Fruit fly (Drosophila melanogaster) whole organism, wandering third instar larva: ENCODE data around the gene kmr.
A peak's percentile ranks its signal among the peaks of the same experiment; 100 is the strongest.

ENCODE experiments used
- Abd-B ChIP-seq: fragments of >200 bp; optimal IDR thresholded peaks from 2 replicates; lab custom pipeline; 2017; ENCODE audit warnings: missing biosample characterization, missing genetic modification characterization
- CG9705 ChIP-seq: fragments of 200-800 bp; sonication (Bioruptor generic); optimal IDR thresholded peaks from 2 replicates; lab custom pipeline; 2018; ENCODE audit warnings: missing biosample characterization, mild to moderate bottlenecking, missing genetic modification characterization
- CrebA ChIP-seq: fragments of 200-800 bp; sonication (Bioruptor generic); optimal IDR thresholded peaks from 2 replicates; lab custom pipeline; 2016; ENCODE audit warnings: missing biosample characterization, mild to moderate bottlenecking, missing genetic modification characterization, borderline replicate concordance
- Dfd ChIP-seq: fragments of >200 bp; optimal IDR thresholded peaks from 2 replicates; lab custom pipeline; 2017; ENCODE audit warnings: missing biosample characterization, missing genetic modification characterization
- Dif ChIP-seq: fragments of 200-275, 200-300 bp; sonication (Bioruptor generic); optimal IDR thresholded peaks from 2 replicates; lab custom pipeline; 2018; ENCODE audit warnings: missing biosample characterization, missing genetic modification characterization; ENCODE audit not compliant: partially characterized antibody
- GATAd ChIP-seq: sonication (Bioruptor generic); optimal IDR thresholded peaks from 2 replicates; lab custom pipeline; 2016; ENCODE audit warnings: missing biosample characterization, missing genetic modification characterization
- HLH106 ChIP-seq: fragments of 200-800 bp; optimal IDR thresholded peaks from 3 replicates; lab custom pipeline; 2019; ENCODE audit warnings: missing biosample characterization, mild to moderate bottlenecking, missing genetic modification characterization, moderate library complexity
- Hnf4 ChIP-seq: fragments of 200-800 bp; sonication (Bioruptor generic); optimal IDR thresholded peaks from 2 replicates; lab custom pipeline; 2016; ENCODE audit warnings: missing biosample characterization, mild to moderate bottlenecking, missing genetic modification characterization
- Hr78 ChIP-seq: fragments of >200 bp; optimal IDR thresholded peaks from 2 replicates; lab custom pipeline; 2017; ENCODE audit warnings: missing biosample characterization, missing genetic modification characterization
- Hr83 ChIP-seq: fragments of 200-300 bp; sonication (Bioruptor generic); optimal IDR thresholded peaks from 2 replicates; lab custom pipeline; 2016; ENCODE audit warnings: missing biosample characterization, mild to moderate bottlenecking, missing genetic modification characterization, moderate library complexity; ENCODE audit not compliant: poor library complexity, severe bottlenecking
- Jra ChIP-seq: sonication (Bioruptor generic); optimal IDR thresholded peaks from 2 replicates; lab custom pipeline; 2016; ENCODE audit warnings: missing biosample characterization, missing genetic modification characterization
- Mio ChIP-seq: sonication (Bioruptor generic); optimal IDR thresholded peaks from 2 replicates; lab custom pipeline; 2016; ENCODE audit warnings: missing biosample characterization, missing genetic modification characterization
- Myc ChIP-seq: fragments of >200 bp; optimal IDR thresholded peaks from 2 replicates; lab custom pipeline; 2017
- N ChIP-seq: fragments of >200 bp; optimal IDR thresholded peaks from 2 replicates; lab custom pipeline; 2018; ENCODE audit warnings: missing biosample characterization, missing external identifiers, missing genetic modification characterization
- OdsH ChIP-seq: fragments of 200-800 bp; sonication (Bioruptor generic); optimal IDR thresholded peaks from 2 replicates; lab custom pipeline; 2016; ENCODE audit warnings: missing biosample characterization, mild to moderate bottlenecking, missing genetic modification characterization
- Rel ChIP-seq, 2 experiments: fragments of 200-800 bp; sonication (Bioruptor generic) in 1 of 2; optimal IDR thresholded peaks; 2 replicates in 1 of 2; 3 replicates in 1 of 2; lab custom pipeline; 2016 to 2019; ENCODE audit warnings: mild to moderate bottlenecking in 2 of 2, missing biosample characterization in 2 of 2, missing genetic modification characterization in 2 of 2, moderate library complexity in 1 of 2
- Sp1 ChIP-seq: fragments of 200-800 bp; sonication (Bioruptor generic); optimal IDR thresholded peaks from 3 replicates; lab custom pipeline; 2019; ENCODE audit warnings: missing biosample characterization, mild to moderate bottlenecking, missing genetic modification characterization, moderate library complexity
- Vsx2 ChIP-seq: fragments of 200-300, 225-300 bp; sonication (Bioruptor generic); optimal IDR thresholded peaks from 2 replicates; lab custom pipeline; 2018; ENCODE audit warnings: missing biosample characterization, missing genetic modification characterization; ENCODE audit not compliant: partially characterized antibody
- br ChIP-seq: fragments of 200-800 bp; sonication (Bioruptor generic); optimal IDR thresholded peaks from 2 replicates; lab custom pipeline; 2016; ENCODE audit warnings: missing biosample characterization, missing genetic modification characterization
- dl ChIP-seq, 2 experiments: fragments of 175-275, 200-275 bp in 1 of 2; fragments of 200-275 bp in 1 of 2; sonication (Bioruptor generic); optimal IDR thresholded peaks; lab custom pipeline; 2018; ENCODE audit warnings: mild to moderate bottlenecking in 2 of 2, missing biosample characterization in 2 of 2, missing genetic modification characterization in 2 of 2, moderate library complexity in 2 of 2; ENCODE audit not compliant: partially characterized antibody in 2 of 2, insufficient read depth in 1 of 2
- dmrt93B ChIP-seq: fragments of 200-800 bp; sonication (Bioruptor generic); optimal IDR thresholded peaks from 2 replicates; lab custom pipeline; 2018; ENCODE audit warnings: missing biosample characterization, mild to moderate bottlenecking, missing genetic modification characterization
- dsf ChIP-seq: sonication (Bioruptor generic); optimal IDR thresholded peaks from 2 replicates; lab custom pipeline; 2016; ENCODE audit warnings: missing biosample characterization, missing genetic modification characterization, borderline replicate concordance
- ey ChIP-seq: fragments of 200-800 bp; sonication (Bioruptor generic); optimal IDR thresholded peaks from 2 replicates; lab custom pipeline; 2016; ENCODE audit warnings: missing biosample characterization, missing genetic modification characterization
- foxo ChIP-seq, 2 experiments: fragments of 200-800 bp; sonication (Bioruptor generic); optimal IDR thresholded peaks; 2 replicates in 1 of 2; 3 replicates in 1 of 2; lab custom pipeline; 2016 to 2017; ENCODE audit warnings: missing biosample characterization in 2 of 2, missing genetic modification characterization in 2 of 2
- fru ChIP-seq: fragments of 200-800 bp; sonication (Bioruptor generic); optimal IDR thresholded peaks from 3 replicates; lab custom pipeline; 2016; ENCODE audit warnings: missing biosample characterization, mild to moderate bottlenecking, missing genetic modification characterization
- h ChIP-seq: fragments of 200-800 bp; sonication (Bioruptor generic); optimal IDR thresholded peaks from 3 replicates; lab custom pipeline; 2016; ENCODE audit warnings: missing biosample characterization, mild to moderate bottlenecking, missing genetic modification characterization
- jim ChIP-seq: fragments of 175-275, 200-325 bp; sonication (Bioruptor generic); optimal IDR thresholded peaks from 2 replicates; lab custom pipeline; 2016; ENCODE audit warnings: missing biosample characterization, mild to moderate bottlenecking, missing genetic modification characterization
- pan ChIP-seq: fragments of >200 bp; optimal IDR thresholded peaks from 2 replicates; lab custom pipeline; 2017
- psq ChIP-seq: fragments of 200-800 bp; sonication (Bioruptor generic); optimal IDR thresholded peaks from 3 replicates; lab custom pipeline; 2017; ENCODE audit warnings: missing biosample characterization, mild to moderate bottlenecking, missing genetic modification characterization, moderate library complexity
- rgr ChIP-seq: fragments of 200-800 bp; sonication (Bioruptor generic); optimal IDR thresholded peaks from 3 replicates; lab custom pipeline; 2016; ENCODE audit warnings: missing biosample characterization, mild to moderate bottlenecking, missing genetic modification characterization
- sage ChIP-seq: fragments of 200-800 bp; sonication (Bioruptor generic); optimal IDR thresholded peaks from 2 replicates; lab custom pipeline; 2016; ENCODE audit warnings: missing biosample characterization, mild to moderate bottlenecking, missing genetic modification characterization
- sv ChIP-seq: fragments of 200-800 bp; sonication (Bioruptor generic); optimal IDR thresholded peaks from 3 replicates; lab custom pipeline; 2016; ENCODE audit warnings: missing biosample characterization, missing genetic modification characterization
- woc ChIP-seq: sonication (Bioruptor generic); optimal IDR thresholded peaks from 2 replicates; lab custom pipeline; 2016; ENCODE audit warnings: missing biosample characterization, mild to moderate bottlenecking, missing genetic modification characterization

Gene kmr

dm6 chr3R:13711735-13712134, 3.3 kb upstream of the kmr start, which contains the start of the genes primo-1 and primo-2:
Gene primo-1 (minus strand): TSS chr3R:13711835.
Gene primo-2 (minus strand): TSS chr3R:13711835.
- TF ChIP-seq jim (GFP tag; lab: Kevin White, UChicago), result no peak

- no peak for TF ChIP-seq N
- TF ChIP-seq psq (GFP tag; lab: Kevin White, UChicago), result peak; percentile 8
- TF ChIP-seq CG9705 (GFP tag; lab: Kevin White, UChicago), result no peak
- TF ChIP-seq Sp1 (GFP tag; lab: Kevin White, UChicago), result peak; percentile 4
- TF ChIP-seq Dfd (GFP tag; lab: Kevin White, UChicago), result no peak
- TF ChIP-seq HLH106 (tag; lab: Kevin White, UChicago), result peak; percentile 35
- no peak for TF ChIP-seq Vsx2 (GFP tag; lab: Kevin White, UChicago)
- TF ChIP-seq Jra, result no peak
- TF ChIP-seq Myc, result no peak
- no peak for TF ChIP-seq h (GFP tag; lab: Kevin White, UChicago)
Observed at dm6 chr3R:13713541-13713940, 1.5 kb upstream of the kmr start.

- TF ChIP-seq Hr83 (GFP tag; lab: Kevin White, UChicago), result peak; percentile 41
- TF ChIP-seq Hnf4, result no peak
- TF ChIP-seq rgr (GFP tag; lab: Kevin White, UChicago), result no peak
- TF ChIP-seq CrebA (GFP tag; lab: Kevin White, UChicago), result no peak
- TF ChIP-seq br (GFP tag; lab: Kevin White, UChicago), result peak; percentile 25
- peak; percentile 3 for TF ChIP-seq h (GFP tag; lab: Kevin White, UChicago)
Observed at dm6 chr3R:13713984-13714532, 949 bp upstream of the kmr start.

dm6 chr3R:13715674-13716454, 857 bp downstream of the kmr start:
- TF ChIP-seq Rel (GFP tag; optimal IDR thresholded peaks at IDR 0.05; lab: Kevin White, UChicago), result no peak
- TF ChIP-seq Rel (tag; optimal IDR thresholded peaks at IDR 0.05; lab: Kevin White, UChicago), result no peak
- TF ChIP-seq Hr78 (GFP tag; lab: Kevin White, UChicago), result no peak
- TF ChIP-seq CrebA (GFP tag; lab: Kevin White, UChicago), result peak; percentile 46
- TF ChIP-seq dmrt93B (GFP tag; lab: Kevin White, UChicago), result no peak
- TF ChIP-seq N, result no peak
- TF ChIP-seq Dif, result no peak
- no peak for TF ChIP-seq ey (GFP tag; lab: Kevin White, UChicago)
- TF ChIP-seq Mio (GFP tag; lab: Kevin White, UChicago), result no peak
- no peak for TF ChIP-seq pan (lab: Kevin White, UChicago)
- peak; percentile 26 for TF ChIP-seq fru (GFP tag; lab: Kevin White, UChicago)
- TF ChIP-seq GATAd (GFP tag; lab: Kevin White, UChicago), result no peak
- no peak for TF ChIP-seq Abd-B (GFP tag; lab: Kevin White, UChicago)
- no peak for TF ChIP-seq rgr (GFP tag; lab: Kevin White, UChicago)
- TF ChIP-seq Jra, result no peak
- TF ChIP-seq foxo (GFP tag; optimal IDR thresholded peaks at IDR 0.05; lab: Kevin White, UChicago), result no peak
- no peak for TF ChIP-seq br (GFP tag; lab: Kevin White, UChicago)
- TF ChIP-seq Sp1 (GFP tag; lab: Kevin White, UChicago), result peak; percentile 17
- no peak for TF ChIP-seq Vsx2 (GFP tag; lab: Kevin White, UChicago)
- TF ChIP-seq OdsH (GFP tag; lab: Kevin White, UChicago), result no peak
- no peak for TF ChIP-seq CG9705 (GFP tag; lab: Kevin White, UChicago)
- no peak for TF ChIP-seq jim (GFP tag; lab: Kevin White, UChicago)
- TF ChIP-seq Hr83 (GFP tag; lab: Kevin White, UChicago), result no peak
- no peak for TF ChIP-seq dl (GFP tag; optimal IDR thresholded peaks at IDR 0.05; lab: Kevin White, UChicago; ENCODE audit: insufficient read depth in 1 of 2, partially characterized antibody in 2 of 2)
- peak; percentile 59 for TF ChIP-seq psq (GFP tag; lab: Kevin White, UChicago)
- no peak for TF ChIP-seq sage (GFP tag; lab: Kevin White, UChicago)
- no peak for TF ChIP-seq HLH106 (tag; lab: Kevin White, UChicago)
- no peak for TF ChIP-seq dsf
- no peak for TF ChIP-seq woc
- TF ChIP-seq sv (GFP tag; lab: Kevin White, UChicago), result no peak
